Fruit fly (Drosophila melanogaster): ENCODE data around the gene Ufd4.

dm6 chr2L:10268688-10269087 is 23.5 kb downstream of the Ufd4 start, which contains the start of gene CG4957:
- TF ChIP-seq CG6792 (GFP tag; optimal IDR thresholded peaks at IDR 0.05) (no peak), CG3032 (tag; optimal IDR thresholded peaks at IDR 0.05) (no peak), CG8319 (GFP tag; optimal IDR thresholded peaks at IDR 0.05) (no peak), Eip75B (GFP tag; optimal IDR thresholded peaks at IDR 0.05) (no peak), Blimp-1 (GFP tag; optimal IDR thresholded peaks at IDR 0.05) (no peak), Eip78C (GFP tag) (no peak), CG16779 (tag; optimal IDR thresholded peaks at IDR 0.05) (no peak), CG34406 (GFP tag; optimal IDR thresholded peaks at IDR 0.05) (no peak), CG7368 (GFP tag; optimal IDR thresholded peaks at IDR 0.05) (no peak), Sox15 (GFP tag; optimal IDR thresholded peaks at IDR 0.05) (no peak), Ets96B (tag; optimal IDR thresholded peaks at IDR 0.05) (no peak), Gug (GFP tag; IDR thresholded peaks at IDR 0.05) (no peak), Hr4 (GFP tag; optimal IDR thresholded peaks at IDR 0.05) (no peak), dac (GFP tag; optimal IDR thresholded peaks at IDR 0.05) (no peak)

Measured in whole organism, prepupa.